Worm (Caenorhabditis elegans) whole organism, dauer: ENCODE measurements around the gene srab-7.

Source experiments
- unc-62 ChIP-seq: sonication (generic microtip); optimal IDR thresholded peaks from 2 replicates; lab custom pipeline; 2017; ENCODE audit warnings: missing biosample characterization, missing genetic modification reagents, missing genetic modification characterization

Gene srab-7

DNA sequence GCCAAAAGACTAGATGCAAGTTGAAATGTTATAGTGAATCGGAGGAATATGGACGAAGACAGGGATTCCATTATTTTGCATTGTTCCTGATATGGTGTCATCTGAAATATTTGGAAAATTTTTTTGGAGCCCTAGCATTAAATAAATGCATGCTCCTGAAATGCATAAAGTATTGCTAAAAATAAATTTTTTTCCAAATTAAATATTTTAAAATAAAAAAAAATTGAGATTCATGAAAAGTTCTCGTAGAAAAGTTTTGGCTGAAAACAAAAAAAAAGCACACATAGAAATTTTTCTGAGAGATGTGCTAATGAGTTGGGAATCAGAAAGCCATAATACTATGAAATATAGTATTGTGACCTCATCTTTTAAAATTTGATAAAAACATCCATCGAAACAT lies at the start of gene srab-7:
srab-7 (minus strand) TSS at position 101 of the 400 bp plus-strand sequence.
- no peak for TF ChIP-seq unc-62 (GFP tag; lab: Kevin White, UChicago)

DNA sequence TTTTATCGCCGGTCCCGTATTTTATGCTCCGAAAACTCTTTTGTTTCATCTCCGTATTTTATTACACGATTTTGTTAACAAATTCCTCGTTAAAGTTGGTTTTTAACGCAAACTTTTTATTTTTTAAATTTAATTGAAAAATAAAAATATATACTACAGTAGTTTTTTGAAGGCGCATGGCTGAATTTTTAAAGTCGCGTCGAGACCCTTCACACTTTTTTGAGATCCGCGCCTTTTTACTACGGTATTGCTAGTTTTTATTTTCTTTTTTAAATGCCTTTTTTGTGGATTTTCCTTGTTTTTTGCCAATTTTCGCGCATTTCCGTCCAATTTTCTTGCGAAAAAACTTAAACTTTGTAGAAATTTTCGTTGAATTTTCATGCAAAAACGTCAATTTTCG lies 49.5 kb upstream of the srab-7 start:
- no peak for TF ChIP-seq unc-62 (GFP tag; lab: Kevin White, UChicago)

DNA sequence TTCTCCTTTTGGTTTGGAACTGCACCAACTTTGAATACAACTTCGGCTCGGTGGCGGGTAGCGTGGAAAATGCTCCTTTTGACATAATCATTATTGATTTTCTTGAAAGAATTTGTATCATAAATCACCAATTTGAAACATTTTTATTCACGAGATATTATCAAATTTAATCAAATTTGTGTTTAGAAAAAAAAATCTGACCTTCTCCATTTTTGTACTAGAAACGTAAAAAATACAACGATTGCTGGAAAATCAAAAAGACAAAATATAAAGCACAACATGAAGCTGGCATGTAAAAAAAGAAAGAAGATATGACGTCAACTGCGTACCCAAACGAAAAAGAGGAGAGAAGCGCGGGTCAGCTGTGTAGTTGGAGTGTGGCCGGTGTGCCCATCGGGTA lies 45.4 kb upstream of the srab-7 start, which contains the start of gene K08D9.4:
K08D9.4 (minus strand) TSS at position 101 of the 400 bp plus-strand sequence.
- TF ChIP-seq unc-62 (GFP tag; lab: Kevin White, UChicago): no peak

DNA sequence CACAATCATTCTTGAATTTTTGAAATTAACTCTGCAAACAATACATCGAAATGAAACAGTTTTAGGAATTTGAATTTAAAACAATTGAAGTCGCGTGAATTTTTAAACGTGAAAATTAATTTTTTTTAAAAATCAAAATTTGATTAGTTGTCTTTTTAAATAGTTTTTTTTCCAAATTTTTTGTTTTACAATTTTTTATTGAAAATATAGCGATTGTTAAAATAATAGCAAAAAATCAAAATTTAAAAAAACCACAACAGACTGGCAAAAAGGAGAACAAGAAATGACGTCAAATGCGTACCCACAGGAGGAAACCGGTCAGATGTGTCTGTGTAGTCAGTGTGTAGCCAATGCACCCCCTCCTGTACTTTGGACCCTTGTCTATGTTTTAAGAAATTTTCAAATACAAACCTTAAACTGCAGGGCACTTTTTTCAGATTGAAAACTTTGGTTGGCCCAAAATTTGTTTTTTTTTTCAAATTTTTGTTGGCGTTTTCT lies 41.9 kb upstream of the srab-7 start, which contains the start of the genes Y73C8B.1 and Y73C8B.5:
Y73C8B.1 (minus strand) TSS at position 51 of the 498 bp plus-strand sequence.
Y73C8B.5 (plus strand) TSS at position 437 of the 498 bp plus-strand sequence.
- TF ChIP-seq unc-62 (GFP tag; lab: Kevin White, UChicago): no peak

DNA sequence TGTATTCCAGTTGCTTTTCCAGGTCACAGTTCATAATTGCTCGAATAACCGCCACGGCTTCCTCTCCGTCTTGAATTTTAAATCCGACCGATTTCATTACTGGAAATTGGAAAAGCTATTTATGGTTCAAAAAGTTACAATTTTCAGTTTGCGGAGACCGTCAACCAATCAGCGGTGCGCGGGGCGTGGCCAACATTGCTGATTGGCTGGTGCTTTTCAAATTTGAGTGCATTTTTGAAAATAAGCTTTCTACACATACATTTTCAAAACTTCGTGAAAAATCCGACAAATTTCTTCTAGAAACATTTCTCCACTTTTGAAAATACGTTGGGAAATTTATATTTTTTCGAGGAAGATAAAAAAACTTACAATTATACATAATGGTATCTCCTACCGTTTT lies 40.8 kb upstream of the srab-7 start:
- no peak for TF ChIP-seq unc-62 (GFP tag; lab: Kevin White, UChicago)

DNA sequence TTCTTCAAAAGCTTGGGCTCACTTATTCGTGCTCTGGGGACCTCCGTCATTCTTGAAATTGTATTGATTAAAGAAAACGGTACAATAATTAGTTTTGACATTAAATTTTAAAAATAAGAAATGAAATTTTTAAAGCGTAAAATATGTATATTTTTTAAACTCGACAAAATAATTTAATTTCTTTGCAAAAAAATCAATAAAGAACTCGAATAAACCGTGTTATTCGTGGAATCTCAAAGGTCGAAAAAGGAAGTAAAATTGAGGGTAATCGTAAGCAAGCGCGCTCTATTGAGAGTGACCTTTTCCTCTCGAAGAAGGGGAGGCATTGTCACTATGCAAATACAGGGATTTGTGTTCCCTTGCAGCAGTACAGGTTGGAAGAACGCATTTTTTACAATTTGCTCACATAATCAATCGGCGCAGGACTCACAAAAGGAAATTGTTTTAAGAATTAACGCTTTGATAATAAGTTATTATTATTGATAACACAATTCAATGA lies 40.0 kb upstream of the srab-7 start, which contains the start of gene Y73C8B.2:
Y73C8B.2 (minus strand) TSS at position 51 of the 499 bp plus-strand sequence.
- TF ChIP-seq unc-62 (GFP tag; lab: Kevin White, UChicago): no peak

DNA sequence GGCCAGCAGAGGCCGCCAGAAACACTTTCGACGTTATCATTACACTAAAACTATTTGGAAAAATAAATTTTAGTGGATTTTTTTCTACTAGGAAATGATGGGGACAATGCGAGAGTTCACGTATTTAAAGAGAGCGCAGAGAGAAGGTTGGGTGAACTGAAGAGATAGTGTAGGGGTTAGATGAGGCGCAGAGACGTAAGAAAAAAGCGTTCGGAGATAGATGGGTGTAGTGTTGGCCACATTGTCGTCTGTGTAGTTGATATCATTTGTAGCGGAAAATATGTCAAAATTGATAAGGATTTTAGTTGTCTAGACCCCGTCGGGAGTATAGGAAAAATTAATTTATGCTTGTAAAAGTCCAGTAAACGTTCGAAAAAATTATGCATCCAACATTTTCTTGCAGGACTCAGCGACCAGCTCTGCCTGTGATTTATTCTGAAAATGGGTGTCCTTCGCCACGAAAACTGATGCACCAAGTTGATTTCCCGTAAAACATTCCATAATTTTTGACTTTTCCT lies 38.2 kb upstream of the srab-7 start, which contains the start of the genes Y73C8B.3 and Y73C8B.9:
Y73C8B.3 (minus strand) TSS at position 147 of the 518 bp plus-strand sequence.
Y73C8B.9 (plus strand) TSS at position 468 of the 518 bp plus-strand sequence.
- no peak for TF ChIP-seq unc-62 (GFP tag; lab: Kevin White, UChicago)

DNA sequence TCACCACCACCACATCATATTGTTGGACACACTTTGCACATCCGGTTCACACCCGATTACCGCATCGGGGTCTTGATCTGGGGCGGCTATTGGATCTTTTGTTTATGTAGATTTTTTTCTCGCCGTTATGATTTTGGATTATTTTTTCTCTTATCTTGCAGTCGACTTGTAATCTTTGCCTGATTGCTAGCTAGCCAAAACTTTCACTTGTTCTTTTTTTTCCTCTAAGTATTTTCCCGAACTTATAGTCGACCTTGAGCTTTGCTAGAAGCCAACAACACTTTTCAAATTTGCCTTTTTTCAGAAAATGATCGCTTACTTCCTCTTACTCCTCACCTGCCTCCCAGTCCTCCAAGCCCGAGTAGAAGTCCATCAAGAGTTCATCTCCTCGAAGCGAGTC lies 33.1 kb upstream of the srab-7 start, which contains the start of gene lag-2:
lag-2 (plus strand) TSS at position 301 of the 400 bp plus-strand sequence.
- TF ChIP-seq unc-62 (GFP tag; lab: Kevin White, UChicago): no peak

DNA sequence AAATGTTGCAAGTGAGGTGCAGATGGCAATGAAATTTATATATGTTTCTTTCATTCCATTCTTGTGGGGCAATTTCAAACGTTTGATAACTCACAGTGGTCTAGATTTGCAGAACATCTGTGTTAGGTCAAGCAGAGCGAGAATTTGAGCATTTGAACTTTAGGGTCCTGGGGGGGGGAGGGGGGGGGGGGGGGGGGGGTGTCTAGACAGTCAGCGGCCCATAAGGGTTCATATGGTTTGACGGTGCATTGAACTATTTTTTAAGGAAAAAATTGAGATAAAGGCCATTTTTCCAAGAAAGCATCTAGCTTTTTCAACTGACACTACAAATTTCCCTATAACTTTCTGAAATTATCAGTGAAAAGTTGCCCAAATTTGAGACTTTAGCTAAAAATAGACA lies 30.9 kb upstream of the srab-7 start:
- TF ChIP-seq unc-62 (GFP tag; lab: Kevin White, UChicago): no peak

DNA sequence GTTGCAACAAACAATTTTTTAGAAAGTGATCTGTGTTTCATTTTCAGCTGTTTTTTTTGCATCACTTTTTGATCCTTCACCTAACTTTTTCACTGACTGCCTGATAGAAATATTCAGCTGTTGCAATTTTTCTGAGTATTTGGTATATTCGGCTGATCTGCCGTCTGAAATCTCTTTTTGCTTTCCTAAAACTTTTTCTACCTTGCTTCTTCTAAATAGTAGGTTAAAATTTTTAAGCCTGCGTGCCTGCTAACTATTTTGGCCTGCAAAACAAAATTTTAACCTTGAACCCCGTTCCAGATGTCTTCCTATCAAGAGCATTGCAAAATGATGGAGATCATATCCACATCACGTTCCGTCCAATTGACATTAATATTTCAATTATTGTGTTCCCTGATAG lies 21.2 kb upstream of the srab-7 start, which contains the start of gene srab-8:
srab-8 (plus strand) TSS at position 301 of the 400 bp plus-strand sequence.
- no peak for TF ChIP-seq unc-62 (GFP tag; lab: Kevin White, UChicago)

DNA sequence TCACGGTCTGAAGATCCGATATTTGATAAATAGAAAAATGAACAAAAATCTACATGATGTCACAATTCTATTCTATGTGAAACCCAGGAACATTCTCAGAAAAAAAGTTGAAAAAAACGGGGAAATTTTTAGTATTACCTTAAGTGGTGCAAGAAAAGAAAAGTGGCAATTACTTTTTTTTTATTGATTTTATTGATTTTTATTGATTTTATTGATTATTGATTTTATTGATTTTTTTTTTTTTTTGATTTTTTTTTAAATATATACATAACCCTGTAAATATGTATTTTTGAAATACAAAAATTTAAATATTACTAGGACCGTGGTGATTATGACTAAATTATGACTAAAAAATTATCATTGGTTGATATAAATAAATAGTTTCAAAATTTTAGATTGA lies 16.7 kb upstream of the srab-7 start:
- no peak for TF ChIP-seq unc-62 (GFP tag; lab: Kevin White, UChicago)

DNA sequence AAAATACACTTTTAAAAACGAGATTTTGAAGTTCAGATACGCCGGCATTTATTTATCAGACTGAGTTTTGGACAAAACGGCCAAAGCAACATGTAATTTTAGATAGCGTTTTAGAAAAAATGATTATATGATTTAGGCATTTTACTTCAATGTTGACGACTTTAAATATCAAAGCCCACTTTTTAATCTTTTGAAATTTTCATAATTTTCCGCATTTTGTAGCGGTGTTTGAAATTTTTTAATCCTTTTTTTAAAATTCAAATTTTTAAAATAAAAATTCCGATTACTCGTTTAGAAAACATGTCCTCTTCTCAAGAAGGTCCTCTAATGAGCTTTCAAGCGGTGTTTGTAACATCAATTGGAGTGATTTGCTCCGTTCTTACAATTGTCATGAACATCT lies 14.9 kb upstream of the srab-7 start, which contains the start of gene srbc-6:
srbc-6 (plus strand) TSS at position 301 of the 400 bp plus-strand sequence.
- no peak for TF ChIP-seq unc-62 (GFP tag; lab: Kevin White, UChicago)

DNA sequence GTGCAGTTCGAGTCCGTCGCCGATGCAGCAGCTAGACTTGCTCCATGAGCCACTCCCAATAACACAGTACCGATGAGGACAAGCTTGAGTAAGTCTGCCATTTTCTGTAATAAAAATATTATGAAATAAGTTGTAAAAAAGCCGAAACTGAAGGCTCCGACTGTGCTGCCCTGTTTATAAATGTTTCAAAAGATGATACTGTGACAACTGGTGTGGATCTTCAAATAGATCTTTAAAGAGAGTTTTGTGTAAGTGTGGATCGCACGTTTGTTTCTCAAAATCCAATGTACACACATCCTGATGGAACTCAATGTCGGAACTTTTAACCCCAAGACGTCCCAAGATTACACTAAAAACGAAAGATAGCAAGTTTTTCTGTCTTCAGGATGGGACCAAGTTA lies 13.7 kb upstream of the srab-7 start, which contains the start of gene C36C5.15:
C36C5.15 (minus strand) TSS at position 101 of the 400 bp plus-strand sequence.
- no peak for TF ChIP-seq unc-62 (GFP tag; lab: Kevin White, UChicago)

DNA sequence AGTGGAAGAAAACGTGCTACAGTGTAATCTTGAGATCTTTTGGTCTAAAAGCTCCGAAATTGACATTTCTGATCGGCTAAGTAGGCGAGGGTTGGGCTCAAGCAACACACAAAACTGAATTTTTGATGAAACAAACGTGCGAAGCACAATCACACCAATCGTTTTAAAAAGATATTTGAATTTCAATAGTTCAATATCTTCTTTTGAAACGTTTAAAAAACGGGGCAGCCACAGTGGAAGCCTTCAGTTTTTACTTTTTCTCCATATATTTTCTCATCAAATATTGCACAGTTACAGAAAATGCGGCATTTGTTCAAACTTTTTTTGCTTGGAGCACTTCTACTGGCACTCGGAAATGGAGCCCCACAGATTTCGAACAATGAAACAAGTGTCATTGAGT lies 11.3 kb upstream of the srab-7 start, which contains the start of gene C36C5.4:
C36C5.4 (plus strand) TSS at position 301 of the 400 bp plus-strand sequence.
- no peak for TF ChIP-seq unc-62 (GFP tag; lab: Kevin White, UChicago)

DNA sequence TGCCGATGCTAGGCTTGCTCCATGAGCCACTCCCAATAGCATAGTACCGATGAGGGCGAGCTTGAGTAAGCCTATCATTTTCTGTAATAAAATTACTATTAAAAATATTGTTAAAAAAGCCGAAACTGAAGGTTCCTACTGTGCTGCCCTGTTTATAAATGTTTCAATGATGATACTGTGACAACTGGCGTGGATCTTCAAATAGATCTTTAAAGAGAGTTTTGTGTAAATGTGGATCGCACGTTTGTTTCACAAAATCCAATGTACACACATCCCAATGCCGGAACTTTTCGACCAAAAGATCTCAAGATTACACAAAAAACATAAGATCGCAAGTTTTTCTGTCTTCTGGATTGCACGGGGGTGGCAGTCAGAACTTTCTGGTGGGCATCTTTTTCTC lies 10.5 kb upstream of the srab-7 start, which contains the start of gene C36C5.14:
C36C5.14 (minus strand) TSS at position 101 of the 400 bp plus-strand sequence.
- TF ChIP-seq unc-62 (GFP tag; lab: Kevin White, UChicago): no peak

DNA sequence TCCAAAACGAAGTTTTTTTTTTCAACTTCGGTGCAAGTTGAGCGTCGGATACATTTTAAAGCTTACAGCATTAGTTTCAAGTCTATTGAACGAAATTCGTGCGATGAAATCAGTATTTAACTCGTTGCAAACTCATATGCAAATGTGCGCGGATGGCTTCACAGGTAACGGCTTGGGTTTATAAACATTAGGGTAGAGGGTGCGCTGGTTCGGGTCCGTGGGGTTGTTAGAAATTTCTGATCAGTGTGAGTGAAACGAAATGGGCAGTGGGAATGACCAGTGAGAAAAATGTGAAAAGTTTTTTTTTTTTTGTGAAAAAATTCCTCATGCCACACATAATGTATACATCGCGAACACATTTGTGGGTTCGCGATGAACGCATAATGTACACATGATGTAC lies 8.2 kb upstream of the srab-7 start:
- no peak for TF ChIP-seq unc-62 (GFP tag; lab: Kevin White, UChicago)
